Worm (Caenorhabditis elegans): ENCODE measurements around the gene oac-54.

ce11 chrII:9143795-9144194, 14.1 kb upstream of the oac-54 start:
- TF ChIP-seq pat-9 (tag; optimal IDR thresholded peaks at IDR 0.05) (no peak), hlh-6 (tag; optimal IDR thresholded peaks at IDR 0.05) (no peak)

Measured in whole organism, late embryonic.